Worm (Caenorhabditis elegans) whole organism, late embryonic: ENCODE measurements around the gene K07F5.17.

Source experiments
- C38D4.7 ChIP-seq: fragments of 200-800 bp; sonication (Bioruptor generic); optimal IDR thresholded peaks from 2 replicates; lab custom pipeline; 2018; ENCODE audit warnings: mild to moderate bottlenecking, missing genetic modification characterization, moderate library complexity, missing compliant biosample characterization
- K09A11.1 ChIP-seq: sonication (generic microtip); optimal IDR thresholded peaks from 2 replicates; lab custom pipeline; 2017; ENCODE audit warnings: antibody characterized with exemption, mild to moderate bottlenecking, missing genetic modification characterization, missing compliant biosample characterization; ENCODE audit not compliant: insufficient read depth
- T23F11.4 ChIP-seq: fragments of 200-800 bp; sonication (Bioruptor generic); optimal IDR thresholded peaks from 2 replicates; lab custom pipeline; 2018; ENCODE audit warnings: mild to moderate bottlenecking, missing genetic modification characterization, missing compliant biosample characterization
- Y22D7AL.16 ChIP-seq: sonication (generic microtip); optimal IDR thresholded peaks from 2 replicates; lab custom pipeline; 2016; ENCODE audit warnings: missing genetic modification characterization, missing compliant biosample characterization
- ahr-1 ChIP-seq: sonication (generic microtip); optimal IDR thresholded peaks from 2 replicates; lab custom pipeline; 2016; ENCODE audit warnings: missing genetic modification characterization, missing compliant biosample characterization
- ama-1 ChIP-seq: fragments of 150-350 bp; optimal IDR thresholded peaks from 2 replicates; lab custom pipeline; 2014
- ceh-18 ChIP-seq: sonication (generic microtip); optimal IDR thresholded peaks from 2 replicates; lab custom pipeline; 2016; ENCODE audit warnings: missing genetic modification characterization, missing compliant biosample characterization
- ceh-22 ChIP-seq: sonication (generic microtip); optimal IDR thresholded peaks from 2 replicates; lab custom pipeline; 2017; ENCODE audit warnings: missing biosample characterization, missing genetic modification characterization
- ceh-31 ChIP-seq: sonication (generic microtip); optimal IDR thresholded peaks from 2 replicates; lab custom pipeline; 2016; ENCODE audit warnings: missing genetic modification characterization, missing compliant biosample characterization
- ceh-45 ChIP-seq: fragments of 200-800 bp; sonication (Bioruptor generic); IDR thresholded peaks from 2 replicates; pipeline ENCODE4 v1.3.6; 2022; ENCODE audit warnings: missing genetic modification reagents, missing genetic modification characterization, missing compliant biosample characterization
- ceh-9 ChIP-seq: sonication (generic microtip); optimal IDR thresholded peaks from 2 replicates; lab custom pipeline; 2016; ENCODE audit warnings: mild to moderate bottlenecking, missing genetic modification characterization, inconsistent platforms, missing compliant biosample characterization
- che-1 ChIP-seq: sonication (generic microtip); optimal IDR thresholded peaks from 2 replicates; lab custom pipeline; 2016; ENCODE audit warnings: mild to moderate bottlenecking, missing genetic modification characterization, missing compliant biosample characterization
- dve-1 ChIP-seq: sonication (generic microtip); optimal IDR thresholded peaks from 2 replicates; lab custom pipeline; 2017; ENCODE audit warnings: antibody characterized with exemption, mild to moderate bottlenecking, missing genetic modification characterization, missing compliant biosample characterization
- elt-2 ChIP-seq: sonication (generic microtip); optimal IDR thresholded peaks from 2 replicates; lab custom pipeline; 2016; ENCODE audit warnings: missing genetic modification reagents, missing genetic modification characterization, missing compliant biosample characterization
- ets-4 ChIP-seq: sonication (generic microtip); optimal IDR thresholded peaks from 2 replicates; lab custom pipeline; 2016; ENCODE audit warnings: missing genetic modification characterization, missing compliant biosample characterization
- eyg-1 ChIP-seq: sonication (generic microtip); optimal IDR thresholded peaks from 2 replicates; lab custom pipeline; 2016; ENCODE audit warnings: missing genotype, missing genetic modification characterization, missing compliant biosample characterization
- fax-1 ChIP-seq: sonication (generic microtip); optimal IDR thresholded peaks from 2 replicates; lab custom pipeline; 2016; ENCODE audit warnings: missing genotype, missing genetic modification characterization, missing compliant biosample characterization
- fkh-10 ChIP-seq: fragments of 150-350 bp; optimal IDR thresholded peaks from 2 replicates; lab custom pipeline; 2014; ENCODE audit warnings: missing biosample characterization, missing genetic modification reagents, missing genetic modification characterization
- fkh-6 ChIP-seq: sonication (generic microtip); optimal IDR thresholded peaks from 2 replicates; lab custom pipeline; 2016; ENCODE audit warnings: missing genetic modification characterization, missing compliant biosample characterization
- gmeb-2 ChIP-seq: sonication (generic microtip); optimal IDR thresholded peaks from 2 replicates; lab custom pipeline; 2016; ENCODE audit warnings: missing genetic modification characterization, inconsistent platforms, missing compliant biosample characterization
- hlh-13 ChIP-seq: fragments of 200-800 bp; sonication (Bioruptor generic); optimal IDR thresholded peaks from 2 replicates; lab custom pipeline; 2018; ENCODE audit warnings: mild to moderate bottlenecking, missing genetic modification characterization, missing compliant biosample characterization
- hlh-30 ChIP-seq: sonication (generic microtip); optimal IDR thresholded peaks from 2 replicates; lab custom pipeline; 2017; ENCODE audit warnings: antibody characterized with exemption, missing genetic modification characterization, missing compliant biosample characterization; ENCODE audit not compliant: insufficient read depth
- lim-6 ChIP-seq: sonication (generic microtip); optimal IDR thresholded peaks from 2 replicates; lab custom pipeline; 2016; ENCODE audit warnings: missing genetic modification characterization, missing compliant biosample characterization
- mec-3 ChIP-seq: sonication (generic microtip); optimal IDR thresholded peaks from 2 replicates; lab custom pipeline; 2016; ENCODE audit warnings: borderline replicate concordance, missing genetic modification characterization, missing compliant biosample characterization
- nfya-1 ChIP-seq: sonication (generic microtip); optimal IDR thresholded peaks from 2 replicates; lab custom pipeline; 2017; ENCODE audit warnings: missing genetic modification characterization, mild to moderate bottlenecking, missing compliant biosample characterization, antibody characterized with exemption, moderate library complexity
- nhr-232 ChIP-seq: sonication (generic microtip); optimal IDR thresholded peaks from 2 replicates; lab custom pipeline; 2016; ENCODE audit warnings: missing genetic modification characterization, missing compliant biosample characterization
- npax-4 ChIP-seq: sonication (generic microtip); optimal IDR thresholded peaks from 2 replicates; lab custom pipeline; 2016; ENCODE audit warnings: missing genetic modification characterization, missing compliant biosample characterization
- odd-2 ChIP-seq: sonication (generic microtip); optimal IDR thresholded peaks from 2 replicates; lab custom pipeline; 2017; ENCODE audit warnings: antibody characterized with exemption, mild to moderate bottlenecking, missing genetic modification characterization, missing compliant biosample characterization
- pag-3 ChIP-seq: sonication (generic microtip); optimal IDR thresholded peaks from 2 replicates; lab custom pipeline; 2016; ENCODE audit warnings: missing compliant biosample characterization, missing genetic modification characterization, borderline replicate concordance
- pax-1 ChIP-seq: fragments of 150-350 bp; optimal IDR thresholded peaks from 2 replicates; lab custom pipeline; 2014; ENCODE audit warnings: missing biosample characterization, missing genetic modification characterization
- pqm-1 ChIP-seq: sonication (generic microtip); optimal IDR thresholded peaks from 2 replicates; lab custom pipeline; 2016; ENCODE audit warnings: missing genetic modification characterization, missing compliant biosample characterization
- pros-1 ChIP-seq: fragments of 150-350 bp; optimal IDR thresholded peaks from 2 replicates; lab custom pipeline; 2014; ENCODE audit warnings: missing biosample characterization, missing genetic modification reagents, missing genetic modification characterization
- ref-2 ChIP-seq: sonication (generic microtip); optimal IDR thresholded peaks from 2 replicates; lab custom pipeline; 2016; ENCODE audit warnings: missing genetic modification characterization, missing compliant biosample characterization
- rnt-1 ChIP-seq: sonication (generic microtip); optimal IDR thresholded peaks from 2 replicates; lab custom pipeline; 2016; ENCODE audit warnings: missing genetic modification characterization, missing compliant biosample characterization
- sdc-2 ChIP-seq: sonication (generic microtip); optimal IDR thresholded peaks from 2 replicates; lab custom pipeline; 2016; ENCODE audit warnings: missing genotype, missing genetic modification characterization, missing compliant biosample characterization
- sox-2 ChIP-seq: fragments of 200-800 bp; sonication (Bioruptor generic); IDR thresholded peaks from 2 replicates; pipeline ENCODE4 v1.3.6; 2022; ENCODE audit warnings: missing genetic modification reagents, missing genetic modification characterization, missing compliant biosample characterization
- tbx-7 ChIP-seq: sonication (generic microtip); optimal IDR thresholded peaks from 2 replicates; lab custom pipeline; 2016; ENCODE audit warnings: missing genotype, missing genetic modification characterization, missing compliant biosample characterization
- ttx-3 ChIP-seq: sonication (generic microtip); optimal IDR thresholded peaks from 2 replicates; lab custom pipeline; 2016; ENCODE audit warnings: missing genetic modification reagents, missing genetic modification characterization, missing compliant biosample characterization
- unc-55 ChIP-seq: sonication (generic microtip); optimal IDR thresholded peaks from 2 replicates; lab custom pipeline; 2017; ENCODE audit warnings: missing biosample characterization, missing genetic modification reagents, missing genetic modification characterization
- zip-5 ChIP-seq: sonication (generic microtip); optimal IDR thresholded peaks from 2 replicates; lab custom pipeline; 2016; ENCODE audit warnings: missing genetic modification characterization, missing compliant biosample characterization
- ztf-16 ChIP-seq: sonication (generic microtip); optimal IDR thresholded peaks from 2 replicates; lab custom pipeline; 2017; ENCODE audit warnings: missing genetic modification characterization, missing compliant biosample characterization

Gene K07F5.17

DNA sequence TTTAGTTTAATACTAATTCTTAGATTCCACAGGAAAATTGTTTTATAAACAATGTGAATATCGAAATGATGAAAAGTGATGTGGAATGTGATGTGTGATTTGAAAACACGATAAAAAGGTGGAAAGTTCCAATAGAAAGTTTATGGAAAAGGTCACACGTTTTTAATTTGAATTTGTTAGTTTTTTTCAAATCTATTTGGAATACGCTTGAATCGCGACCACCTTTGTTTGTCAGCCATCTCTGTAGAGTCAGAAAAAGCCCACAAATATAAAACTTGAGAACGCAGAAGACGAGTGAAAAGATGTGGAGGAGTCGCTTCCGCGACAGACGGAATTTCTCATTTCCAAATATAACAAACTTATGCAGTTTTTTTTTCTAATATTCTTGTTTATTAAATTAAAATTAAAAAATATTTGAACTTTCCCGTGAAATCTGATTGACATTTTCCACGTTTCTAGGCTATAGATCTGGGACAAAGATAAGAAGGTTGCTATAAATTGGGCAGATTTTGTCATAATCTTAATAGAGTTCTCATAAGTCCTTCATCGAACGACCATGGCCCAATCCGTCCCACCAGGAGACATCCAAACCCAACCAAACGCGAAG, 1.1 kb upstream of the K07F5.17 start, which contains the start of the genes kin-24 and msp-56:
kin-24 (minus strand) TSS at position 101 of the 607 bp plus-strand sequence.
msp-56 (plus strand) TSS at position 557 of the 607 bp plus-strand sequence.
- TF ChIP-seq ets-4 (tag; lab: Kevin White, UChicago) = no peak
- no peak for TF ChIP-seq ref-2 (tag; lab: Kevin White, UChicago)
- TF ChIP-seq ama-1 (lab: Kevin White, UChicago) = no peak
- no peak for TF ChIP-seq sdc-2
- no peak for TF ChIP-seq eyg-1 (tag; lab: Kevin White, UChicago)
- no peak for TF ChIP-seq unc-55 (GFP tag; lab: Kevin White, UChicago)

ce11 chrIV:9843760-9844159, 1.6 kb downstream of the K07F5.17 start, which contains the start of gene nspd-2:
nspd-2 (plus strand) TSS chrIV:9844060.
- TF ChIP-seq lim-6 (tag; lab: Kevin White, UChicago) (no peak), pqm-1 (tag; lab: Kevin White, UChicago) (no peak), gmeb-2 (tag; lab: Kevin White, UChicago) (no peak), ahr-1 (tag; lab: Kevin White, UChicago) (no peak), fkh-10 (GFP tag; lab: Kevin White, UChicago) (no peak), pros-1 (no peak), K09A11.1 (no peak), Y22D7AL.16 (tag; lab: Kevin White, UChicago) (no peak), pag-3 (tag; lab: Kevin White, UChicago) (no peak), odd-2 (tag; lab: Kevin White, UChicago) (no peak), ceh-18 (tag; lab: Kevin White, UChicago) (no peak), eyg-1 (tag; lab: Kevin White, UChicago) (no peak)

DNA sequence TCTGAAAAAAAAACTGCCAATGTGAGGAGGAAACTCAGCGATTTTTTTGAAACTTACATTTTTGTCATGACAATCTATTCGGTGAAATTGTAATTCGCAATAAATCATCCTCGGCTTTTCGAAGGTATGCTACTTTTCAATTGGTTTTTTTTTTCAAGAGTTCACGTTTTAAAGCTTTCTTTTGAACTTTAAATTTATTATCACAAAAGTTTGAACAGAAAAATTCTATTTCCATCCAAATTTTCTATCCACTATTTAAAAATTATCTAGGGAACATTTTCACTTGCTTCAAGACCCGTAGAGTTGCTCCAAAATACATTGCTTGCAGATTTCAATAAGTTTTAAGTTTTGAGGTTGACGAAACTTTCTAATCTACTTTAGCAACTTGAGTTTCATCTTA, 4.4 kb downstream of the K07F5.17 start, which contains the start of gene K07F5.6:
K07F5.6 (minus strand) TSS at position 101 of the 400 bp plus-strand sequence.
- TF ChIP-seq pros-1 (no peak), hlh-13 (GFP tag; lab: Kevin White, UChicago) (no peak), mec-3 (tag; lab: Kevin White, UChicago) (no peak), zip-5 (tag; lab: Kevin White, UChicago) (no peak)

DNA sequence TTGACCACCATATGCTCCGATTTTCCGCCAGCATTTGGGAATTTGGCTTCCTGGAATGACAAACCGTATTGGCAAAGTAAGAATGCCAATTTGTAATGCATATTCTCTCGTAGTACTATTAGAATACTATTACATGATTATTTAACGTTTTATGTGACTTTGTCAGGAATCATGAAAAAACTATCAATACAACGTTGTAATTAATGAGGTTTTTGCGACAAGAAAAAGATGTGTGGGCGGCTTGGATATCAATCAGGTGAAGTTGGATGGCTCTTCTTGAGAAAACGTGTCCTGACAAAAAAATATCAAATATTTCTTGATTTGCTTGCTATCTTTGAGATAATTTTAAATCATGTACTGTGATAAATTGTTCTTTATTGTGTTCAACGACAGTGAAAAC, 5.9 kb downstream of the K07F5.17 start, which contains the start of gene K07F5.7:
K07F5.7 (minus strand) TSS at position 101 of the 400 bp plus-strand sequence.
- no peak for TF ChIP-seq gmeb-2 (tag; lab: Kevin White, UChicago)
- TF ChIP-seq ceh-18 (tag; lab: Kevin White, UChicago) = no peak
- TF ChIP-seq rnt-1 (tag; lab: Kevin White, UChicago) = no peak
- no peak for TF ChIP-seq elt-2 (tag; lab: Kevin White, UChicago)
- no peak for TF ChIP-seq sox-2 (GFP tag; lab: Robert Waterston, UW)
- TF ChIP-seq tbx-7 (tag; lab: Kevin White, UChicago) = no peak
- TF ChIP-seq nhr-232 (tag; lab: Kevin White, UChicago) = no peak
- no peak for TF ChIP-seq lim-6 (tag; lab: Kevin White, UChicago)
- no peak for TF ChIP-seq ceh-22 (tag; lab: Kevin White, UChicago)
- no peak for TF ChIP-seq dve-1 (tag; lab: Kevin White, UChicago)
- no peak for TF ChIP-seq che-1 (tag; lab: Kevin White, UChicago)
- no peak for TF ChIP-seq ceh-9 (tag; lab: Kevin White, UChicago)
- no peak for TF ChIP-seq npax-4 (tag; lab: Kevin White, UChicago)
- TF ChIP-seq hlh-30 = no peak

DNA sequence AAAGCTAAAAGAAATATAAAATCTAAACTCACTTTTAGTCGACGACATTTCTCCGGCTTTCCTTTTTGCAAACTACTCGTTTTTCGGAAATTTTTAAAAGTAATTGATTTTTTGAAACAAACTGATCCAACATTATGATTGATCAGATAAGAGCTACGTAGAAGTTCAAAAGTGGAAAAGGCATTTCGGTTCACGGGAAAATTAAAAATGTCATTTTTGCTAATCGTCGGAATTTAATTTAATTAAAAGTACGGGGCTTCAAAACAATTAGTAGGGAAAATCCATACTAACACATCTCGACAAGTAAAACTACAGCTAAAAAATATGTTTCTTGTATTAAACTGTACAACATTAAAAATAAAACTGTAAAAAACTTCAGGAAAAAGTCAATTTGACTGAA, 7.5 kb downstream of the K07F5.17 start, which contains the start of gene K07F5.8:
K07F5.8 (minus strand) TSS at position 101 of the 400 bp plus-strand sequence.
- TF ChIP-seq ceh-45 (GFP tag; lab: Robert Waterston, UW) = no peak
- TF ChIP-seq ahr-1 (tag; lab: Kevin White, UChicago) = no peak
- TF ChIP-seq fax-1 (tag; lab: Kevin White, UChicago) = no peak
- TF ChIP-seq T23F11.4 = no peak
- no peak for TF ChIP-seq C38D4.7 (GFP tag; lab: Kevin White, UChicago)
- no peak for TF ChIP-seq ztf-16 (tag; lab: Kevin White, UChicago)
- no peak for TF ChIP-seq pax-1 (tag; lab: Kevin White, UChicago)
- no peak for TF ChIP-seq fkh-6 (tag; lab: Kevin White, UChicago)
- no peak for TF ChIP-seq nfya-1 (tag; lab: Kevin White, UChicago)
- TF ChIP-seq ama-1 (lab: Kevin White, UChicago) = no peak
- TF ChIP-seq ttx-3 = no peak
- no peak for TF ChIP-seq rnt-1 (tag; lab: Kevin White, UChicago)
- no peak for TF ChIP-seq che-1 (tag; lab: Kevin White, UChicago)
- no peak for TF ChIP-seq ceh-31
- TF ChIP-seq elt-2 (tag; lab: Kevin White, UChicago) = no peak
- no peak for TF ChIP-seq ceh-22 (tag; lab: Kevin White, UChicago)
- no peak for TF ChIP-seq sox-2 (GFP tag; lab: Robert Waterston, UW)
